Worm (Caenorhabditis elegans) whole organism, late embryonic: ENCODE data around the gene col-168.

Experiments used
- C08G9.2 ChIP-seq: sonication (generic microtip); optimal IDR thresholded peaks from 2 replicates; lab custom pipeline; 2016; ENCODE audit warnings: mild to moderate bottlenecking, missing genetic modification characterization, moderate library complexity, missing compliant biosample characterization
- ceh-14 ChIP-seq: sonication (generic microtip); optimal IDR thresholded peaks from 2 replicates; lab custom pipeline; 2016; ENCODE audit warnings: missing genotype, missing genetic modification characterization, missing compliant biosample characterization
- ceh-18 ChIP-seq: sonication (generic microtip); optimal IDR thresholded peaks from 2 replicates; lab custom pipeline; 2016; ENCODE audit warnings: missing genetic modification characterization, missing compliant biosample characterization
- ceh-19 ChIP-seq: fragments of 200-800 bp; sonication (Bioruptor generic); optimal IDR thresholded peaks from 2 replicates; lab custom pipeline; 2018; ENCODE audit warnings: mild to moderate bottlenecking, missing genetic modification characterization, missing compliant biosample characterization
- ceh-2 ChIP-seq: sonication (generic microtip); optimal IDR thresholded peaks from 2 replicates; lab custom pipeline; 2016; ENCODE audit warnings: missing genotype, missing genetic modification characterization, missing compliant biosample characterization
- ceh-22 ChIP-seq: sonication (generic microtip); optimal IDR thresholded peaks from 2 replicates; lab custom pipeline; 2017; ENCODE audit warnings: missing biosample characterization, missing genetic modification characterization
- ceh-24 ChIP-seq: sonication (generic microtip); optimal IDR thresholded peaks from 2 replicates; lab custom pipeline; 2016; ENCODE audit warnings: mild to moderate bottlenecking, missing genetic modification characterization, missing compliant biosample characterization
- ceh-30 ChIP-seq: fragments of 150-350 bp; optimal IDR thresholded peaks from 2 replicates; lab custom pipeline; 2014; ENCODE audit warnings: missing biosample characterization, missing genetic modification characterization
- ceh-34 ChIP-seq: sonication (generic microtip); optimal IDR thresholded peaks from 2 replicates; lab custom pipeline; 2016; ENCODE audit warnings: mild to moderate bottlenecking, missing genetic modification characterization, missing compliant biosample characterization
- ceh-48 ChIP-seq: sonication (generic microtip); optimal IDR thresholded peaks from 2 replicates; lab custom pipeline; 2016; ENCODE audit warnings: missing genetic modification characterization, inconsistent platforms, missing compliant biosample characterization
- ceh-6 ChIP-seq: fragments of 200-800 bp; sonication (Bioruptor generic); optimal IDR thresholded peaks from 2 replicates; lab custom pipeline; 2018; ENCODE audit warnings: mild to moderate bottlenecking, missing genetic modification characterization, missing compliant biosample characterization
- elt-2 ChIP-seq: sonication (generic microtip); optimal IDR thresholded peaks from 2 replicates; lab custom pipeline; 2016; ENCODE audit warnings: missing genetic modification reagents, missing genetic modification characterization, missing compliant biosample characterization
- fkh-10 ChIP-seq: fragments of 150-350 bp; optimal IDR thresholded peaks from 2 replicates; lab custom pipeline; 2014; ENCODE audit warnings: missing biosample characterization, missing genetic modification reagents, missing genetic modification characterization
- fkh-6 ChIP-seq: sonication (generic microtip); optimal IDR thresholded peaks from 2 replicates; lab custom pipeline; 2016; ENCODE audit warnings: missing genetic modification characterization, missing compliant biosample characterization
- gmeb-2 ChIP-seq: sonication (generic microtip); optimal IDR thresholded peaks from 2 replicates; lab custom pipeline; 2016; ENCODE audit warnings: missing genetic modification characterization, inconsistent platforms, missing compliant biosample characterization
- hlh-15 ChIP-seq: sonication (generic microtip); optimal IDR thresholded peaks from 2 replicates; lab custom pipeline; 2016; ENCODE audit warnings: missing genetic modification characterization, missing compliant biosample characterization
- hlh-6 ChIP-seq: sonication (generic microtip); optimal IDR thresholded peaks from 2 replicates; lab custom pipeline; 2016; ENCODE audit warnings: missing genotype, missing genetic modification characterization, missing compliant biosample characterization
- lim-6 ChIP-seq: sonication (generic microtip); optimal IDR thresholded peaks from 2 replicates; lab custom pipeline; 2016; ENCODE audit warnings: missing genetic modification characterization, missing compliant biosample characterization
- lin-11 ChIP-seq: fragments of 200-800 bp; sonication (Bioruptor generic); optimal IDR thresholded peaks from 2 replicates; lab custom pipeline; 2018; ENCODE audit warnings: mild to moderate bottlenecking, missing genetic modification characterization, missing compliant biosample characterization
- mec-3 ChIP-seq: sonication (generic microtip); optimal IDR thresholded peaks from 2 replicates; lab custom pipeline; 2016; ENCODE audit warnings: borderline replicate concordance, missing genetic modification characterization, missing compliant biosample characterization
- nfya-1 ChIP-seq: sonication (generic microtip); optimal IDR thresholded peaks from 2 replicates; lab custom pipeline; 2017; ENCODE audit warnings: missing genetic modification characterization, mild to moderate bottlenecking, missing compliant biosample characterization, antibody characterized with exemption, moderate library complexity
- odd-2 ChIP-seq: sonication (generic microtip); optimal IDR thresholded peaks from 2 replicates; lab custom pipeline; 2017; ENCODE audit warnings: antibody characterized with exemption, mild to moderate bottlenecking, missing genetic modification characterization, missing compliant biosample characterization
- pag-3 ChIP-seq: sonication (generic microtip); optimal IDR thresholded peaks from 2 replicates; lab custom pipeline; 2016; ENCODE audit warnings: missing compliant biosample characterization, missing genetic modification characterization, borderline replicate concordance
- pat-9 ChIP-seq: fragments of 200-800 bp; sonication (Bioruptor generic); optimal IDR thresholded peaks from 2 replicates; lab custom pipeline; 2018; ENCODE audit warnings: mild to moderate bottlenecking, missing genetic modification characterization, moderate library complexity, missing compliant biosample characterization
- pax-1 ChIP-seq: fragments of 150-350 bp; optimal IDR thresholded peaks from 2 replicates; lab custom pipeline; 2014; ENCODE audit warnings: missing biosample characterization, missing genetic modification characterization
- pha-4 ChIP-seq: fragments of 150-350 bp; optimal IDR thresholded peaks from 2 replicates; lab custom pipeline; 2018; ENCODE audit warnings: missing biosample characterization, missing genetic modification reagents, missing genetic modification characterization
- pros-1 ChIP-seq: fragments of 150-350 bp; optimal IDR thresholded peaks from 2 replicates; lab custom pipeline; 2014; ENCODE audit warnings: missing biosample characterization, missing genetic modification reagents, missing genetic modification characterization
- sox-4 ChIP-seq: sonication (generic microtip); optimal IDR thresholded peaks from 2 replicates; lab custom pipeline; 2017; ENCODE audit warnings: mild to moderate bottlenecking, missing genetic modification characterization, inconsistent platforms, missing compliant biosample characterization
- tbx-7 ChIP-seq: sonication (generic microtip); optimal IDR thresholded peaks from 2 replicates; lab custom pipeline; 2016; ENCODE audit warnings: missing genotype, missing genetic modification characterization, missing compliant biosample characterization
- ttx-3 ChIP-seq: sonication (generic microtip); optimal IDR thresholded peaks from 2 replicates; lab custom pipeline; 2016; ENCODE audit warnings: missing genetic modification reagents, missing genetic modification characterization, missing compliant biosample characterization
- unc-3 ChIP-seq, 2 experiments: fragments of 200-800 bp in 1 of 2; sonication (Bioruptor generic) in 1 of 2; sonication (generic microtip) in 1 of 2; conservative IDR thresholded peaks in 1 of 2; optimal IDR thresholded peaks in 1 of 2; 2 replicates each; pipeline versions ENCODE4 v1.3.6 to Lab custom; 2016 to 2022; ENCODE audit warnings: missing compliant biosample characterization in 2 of 2, missing genetic modification characterization in 2 of 2, missing genetic modification reagents in 1 of 2
- unc-42 ChIP-seq: sonication (generic microtip); optimal IDR thresholded peaks from 2 replicates; lab custom pipeline; 2016; ENCODE audit warnings: missing genotype, missing genetic modification characterization, missing compliant biosample characterization
- unc-55 ChIP-seq: sonication (generic microtip); optimal IDR thresholded peaks from 2 replicates; lab custom pipeline; 2017; ENCODE audit warnings: missing biosample characterization, missing genetic modification reagents, missing genetic modification characterization
- zip-5 ChIP-seq: sonication (generic microtip); optimal IDR thresholded peaks from 2 replicates; lab custom pipeline; 2016; ENCODE audit warnings: missing genetic modification characterization, missing compliant biosample characterization
- ztf-16 ChIP-seq: sonication (generic microtip); optimal IDR thresholded peaks from 2 replicates; lab custom pipeline; 2017; ENCODE audit warnings: missing genetic modification characterization, missing compliant biosample characterization

Gene col-168

ce11 chrX:6318803-6319202 is 7.4 kb upstream of the col-168 start:
- TF ChIP-seq ceh-2 (tag; lab: Kevin White, UChicago): no peak
- TF ChIP-seq ceh-24 (tag; lab: Kevin White, UChicago): no peak
- no peak for TF ChIP-seq sox-4 (tag; lab: Kevin White, UChicago)
- TF ChIP-seq ceh-22 (tag; lab: Kevin White, UChicago): no peak
- TF ChIP-seq gmeb-2 (tag; lab: Kevin White, UChicago): no peak
- no peak for TF ChIP-seq pag-3 (tag; lab: Kevin White, UChicago)
- TF ChIP-seq unc-3 (GFP tag; conservative IDR thresholded peaks at IDR 0.05; lab: Robert Waterston, UW): no peak
- TF ChIP-seq unc-3 (tag; optimal IDR thresholded peaks at IDR 0.05; lab: Kevin White, UChicago): no peak
- TF ChIP-seq unc-42 (tag; lab: Kevin White, UChicago): no peak
- no peak for TF ChIP-seq ceh-30
- TF ChIP-seq ceh-18 (tag; lab: Kevin White, UChicago): no peak
- no peak for TF ChIP-seq ceh-14
- no peak for TF ChIP-seq ceh-6 (GFP tag; lab: Kevin White, UChicago)

- no peak for TF ChIP-seq lim-6 (tag; lab: Kevin White, UChicago)
- TF ChIP-seq hlh-15 (tag; lab: Kevin White, UChicago): no peak
- TF ChIP-seq unc-55: no peak
- TF ChIP-seq ztf-16 (tag; lab: Kevin White, UChicago): no peak
- TF ChIP-seq ceh-18 (tag; lab: Kevin White, UChicago): no peak
- TF ChIP-seq pha-4 (tag; lab: Kevin White, UChicago): no peak
- no peak for TF ChIP-seq pat-9
- no peak for TF ChIP-seq ceh-30
- TF ChIP-seq gmeb-2 (tag; lab: Kevin White, UChicago): no peak
- TF ChIP-seq ceh-19: no peak
- TF ChIP-seq odd-2: no peak
- TF ChIP-seq ttx-3 (tag; lab: Kevin White, UChicago): no peak
- TF ChIP-seq C08G9.2 (tag; lab: Kevin White, UChicago): no peak
- TF ChIP-seq hlh-6 (tag; lab: Kevin White, UChicago): no peak
- TF ChIP-seq unc-3 (GFP tag; conservative IDR thresholded peaks at IDR 0.05; lab: Robert Waterston, UW): no peak
- TF ChIP-seq unc-3 (tag; optimal IDR thresholded peaks at IDR 0.05; lab: Kevin White, UChicago): no peak
- no peak for TF ChIP-seq zip-5 (tag; lab: Kevin White, UChicago)
Observed at ce11 chrX:6319546-6319945, 6.6 kb upstream of the col-168 start, which contains the start of gene chtb-3. chtb-3 (minus strand) TSS chrX:6319646.

- TF ChIP-seq odd-2 (no peak), pat-9 (no peak), pag-3 (tag; lab: Kevin White, UChicago) (no peak), ceh-34 (tag; lab: Kevin White, UChicago) (no peak), zip-5 (tag; lab: Kevin White, UChicago) (no peak), nfya-1 (tag; lab: Kevin White, UChicago) (no peak), lin-11 (no peak), ttx-3 (tag; lab: Kevin White, UChicago) (no peak), elt-2 (tag; lab: Kevin White, UChicago) (no peak)
- TF ChIP-seq, all 69 proteins: peak for 0
Observed at ce11 chrX:6320887-6321286, 5.3 kb upstream of the col-168 start.

- no peak for TF ChIP-seq pros-1 (tag; lab: Kevin White, UChicago)
- no peak for TF ChIP-seq fkh-10 (GFP tag; lab: Kevin White, UChicago)
- no peak for TF ChIP-seq mec-3 (tag; lab: Kevin White, UChicago)
- TF ChIP-seq fkh-6 (tag; lab: Kevin White, UChicago): no peak
- no peak for TF ChIP-seq tbx-7 (tag; lab: Kevin White, UChicago)
- no peak for TF ChIP-seq unc-3 (GFP tag; conservative IDR thresholded peaks at IDR 0.05; lab: Robert Waterston, UW)
- no peak for TF ChIP-seq unc-3 (tag; optimal IDR thresholded peaks at IDR 0.05; lab: Kevin White, UChicago)
- no peak for TF ChIP-seq ceh-48 (tag; lab: Kevin White, UChicago)
- no peak for TF ChIP-seq ceh-6 (GFP tag; lab: Kevin White, UChicago)
- TF ChIP-seq pax-1 (tag; lab: Kevin White, UChicago): no peak
- TF ChIP-seq, all 69 proteins: peak for 0
Observed at ce11 chrX:6321380-6321779, 4.8 kb upstream of the col-168 start.
